Fruit fly (Drosophila melanogaster) whole organism: Measurements from ENCODE around the gene CG7685.

Source experiments
- CG8478 ChIP-seq: fragments of >200 bp; optimal IDR thresholded peaks from 2 replicates; lab custom pipeline; 2018; ENCODE audit warnings: inconsistent platforms
- Dll ChIP-seq: fragments of >200 bp; optimal IDR thresholded peaks from 2 replicates; lab custom pipeline; 2017
- EcR ChIP-seq, 2 experiments: fragments of >200 bp; optimal IDR thresholded peaks; 2 replicates each; lab custom pipeline; 2017; ENCODE audit warnings: missing biosample characterization in 2 of 2, missing genetic modification characterization in 2 of 2, missing genetic modification reagents in 2 of 2

- TF ChIP-seq CG8478 (lab: Kevin White, UChicago) (no peak), EcR (GFP tag; optimal IDR thresholded peaks at IDR 0.05; lab: Kevin White, UChicago) (no peak), Dll (lab: Kevin White, UChicago) (no peak)
Measured at dm6 chr3R:18380251-18380812, 24.4 kb upstream of the CG7685 start.
